Fruit fly (Drosophila melanogaster): ENCODE data around the gene CG42729.

CG42729 gene

DNA sequence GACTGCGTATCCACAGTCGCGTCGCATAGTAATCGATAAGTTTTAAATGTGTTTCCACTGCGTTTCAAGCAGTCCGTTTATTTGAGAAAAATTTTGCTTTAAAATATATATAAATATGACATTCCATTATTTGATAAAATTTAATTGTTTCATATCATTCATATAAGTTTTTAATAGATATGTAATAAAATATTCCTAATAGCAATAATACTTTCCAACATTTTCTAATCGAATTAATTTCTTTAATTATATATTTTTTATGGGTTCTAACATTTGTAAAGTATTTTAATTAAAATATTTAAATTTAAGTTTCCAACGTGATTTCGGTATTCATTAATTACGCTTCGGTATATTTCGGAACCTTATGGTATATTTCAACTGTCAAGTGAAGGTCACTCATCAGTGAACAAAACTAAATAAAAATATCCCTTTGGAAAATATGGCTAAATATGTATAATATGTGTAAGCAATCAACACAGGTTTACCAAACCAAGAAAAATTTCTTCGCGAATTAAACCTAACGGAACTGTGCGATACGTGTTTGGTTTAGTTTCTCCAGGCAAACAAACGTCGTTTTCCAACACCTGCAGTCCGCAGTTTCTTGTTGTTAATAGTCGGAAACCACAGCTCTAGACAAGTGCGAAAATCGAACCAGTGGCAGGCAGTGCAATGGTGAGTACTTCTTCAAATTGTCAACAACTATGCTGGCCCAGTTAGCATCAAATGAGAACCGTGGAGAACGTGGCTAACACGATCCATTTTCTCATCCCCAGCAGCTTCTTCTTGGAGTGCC, 35.9 kb upstream of the CG42729 start, which contains the start of the genes CG7739 and SCCRO (continued):
- no peak for TF ChIP-seq CG12769 (tag; optimal IDR thresholded peaks at IDR 0.05)
- no peak for TF ChIP-seq CG14965 (GFP tag; optimal IDR thresholded peaks at IDR 0.05; ENCODE audit: borderline replicate concordance)
- TF ChIP-seq corto (GFP tag; optimal IDR thresholded peaks at IDR 0.05), result peak; percentile 36
- TF ChIP-seq Xbp1 (GFP tag; optimal IDR thresholded peaks at IDR 0.05), result peak; percentile 71
- no peak for TF ChIP-seq Sox102F (GFP tag; optimal IDR thresholded peaks at IDR 0.05)
- no peak for TF ChIP-seq wek (GFP tag; optimal IDR thresholded peaks at IDR 0.05)
- TF ChIP-seq dan (GFP tag; IDR thresholded peaks at IDR 0.05), result no peak
- TF ChIP-seq z (GFP tag; IDR thresholded peaks at IDR 0.05), result no peak
- peak; percentile 42 for TF ChIP-seq mam (GFP tag; optimal IDR thresholded peaks at IDR 0.05)
- peak; percentile 86 for TF ChIP-seq CG10267 (tag; optimal IDR thresholded peaks at IDR 0.05)
- peak; percentile 49 for TF ChIP-seq Sry-δ (GFP tag; optimal IDR thresholded peaks at IDR 0.05)
- TF ChIP-seq bbx (GFP tag; IDR thresholded peaks at IDR 0.05; ENCODE audit: partially characterized antibody), result peak; percentile 50; the same call in 1 of the 2 replicates
- 0 out of 2 replicates have a peak, but pooled peaks have one; percentile 27 for TF ChIP-seq toy (GFP tag; IDR thresholded peaks at IDR 0.05)
- TF ChIP-seq CG9727 (GFP tag; optimal IDR thresholded peaks at IDR 0.05), result peak; percentile 60
- peak; percentile 42 for TF ChIP-seq Hmr (GFP tag; optimal IDR thresholded peaks at IDR 0.05)
- TF ChIP-seq her (GFP tag; optimal IDR thresholded peaks at IDR 0.05), result peak; percentile 10
- peak; percentile 1 for TF ChIP-seq CG12104 (GFP tag; optimal IDR thresholded peaks at IDR 0.05)
- peak; percentile 5 for TF ChIP-seq CG4820 (GFP tag; optimal IDR thresholded peaks at IDR 0.05)
- TF ChIP-seq CG14441 (GFP tag; IDR thresholded peaks at IDR 0.05), result peak; percentile 71
- TF ChIP-seq ind (GFP tag; optimal IDR thresholded peaks at IDR 0.05), result peak; percentile 57
- peak; percentile 59 for TF ChIP-seq fd3F (GFP tag; optimal IDR thresholded peaks at IDR 0.05)
- TF ChIP-seq D (optimal IDR thresholded peaks at IDR 0.05), result no peak
- no peak for TF ChIP-seq D (GFP tag; optimal IDR thresholded peaks at IDR 0.05)
- TF ChIP-seq CG32772 (GFP tag; IDR thresholded peaks at IDR 0.05), result peak; percentile 58
- peak; percentile 19 for TF ChIP-seq Dad (GFP tag; optimal IDR thresholded peaks at IDR 0.05)
- TF ChIP-seq trh (GFP tag; optimal IDR thresholded peaks at IDR 0.05), result no peak
- peak; percentile 47; the same call in 2 of the 3 replicates for TF ChIP-seq CG16813 (GFP tag; IDR thresholded peaks at IDR 0.05; ENCODE audit: partially characterized antibody)
- no peak for TF ChIP-seq CG12219 (GFP tag; optimal IDR thresholded peaks at IDR 0.05)
- TF ChIP-seq zen (tag; optimal IDR thresholded peaks at IDR 0.05), result peak; percentile 54
- TF ChIP-seq slou (GFP tag; optimal IDR thresholded peaks at IDR 0.05), result no peak
- TF ChIP-seq CG16863 (GFP tag; optimal IDR thresholded peaks at IDR 0.05), result no peak
- TF ChIP-seq CG8388 (GFP tag; optimal IDR thresholded peaks at IDR 0.05), result peak; percentile 58
- no peak for TF ChIP-seq cg (GFP tag; optimal IDR thresholded peaks at IDR 0.05)
- peak; percentile 69 for TF ChIP-seq grau (tag; optimal IDR thresholded peaks at IDR 0.05)
- peak; percentile 53 for TF ChIP-seq CG9215 (GFP tag; IDR thresholded peaks at IDR 0.05)
- TF ChIP-seq E2f2 (GFP tag; IDR thresholded peaks at IDR 0.05), result peak; percentile 52
- peak; percentile 47; the same call in 1 of the 2 replicates for TF ChIP-seq sisA (GFP tag; IDR thresholded peaks at IDR 0.05)
- TF ChIP-seq ara (GFP tag; IDR thresholded peaks at IDR 0.05), result no peak
- no peak for TF ChIP-seq Hey (tag; optimal IDR thresholded peaks at IDR 0.05)
- TF ChIP-seq Dll (GFP tag; IDR thresholded peaks at IDR 0.05; ENCODE audit: partially characterized antibody), result peak; percentile 59; the same call in 2 of the 4 replicates
- TF ChIP-seq hbn (GFP tag; IDR thresholded peaks at IDR 0.05; ENCODE audit: partially characterized antibody), result peak; percentile 34; the same call in 1 of the 2 replicates
- no peak for TF ChIP-seq nau (GFP tag; optimal IDR thresholded peaks at IDR 0.05)
- TF ChIP-seq CG15514 (GFP tag; optimal IDR thresholded peaks at IDR 0.05), result peak; percentile 71
- peak; percentile 66 for TF ChIP-seq Sin3A (optimal IDR thresholded peaks at IDR 0.05)
- no peak for TF ChIP-seq croc (GFP tag; conservative IDR thresholded peaks at IDR 0.05)
- peak; percentile 5 for TF ChIP-seq cato (GFP tag; optimal IDR thresholded peaks at IDR 0.05; ENCODE audit: borderline replicate concordance)
- no peak for TF ChIP-seq prd (optimal IDR thresholded peaks at IDR 0.05)
- peak; percentile 51; the same call in 1 of the 3 replicates for TF ChIP-seq prd (GFP tag; IDR thresholded peaks at IDR 0.05)
- TF ChIP-seq repo (GFP tag; optimal IDR thresholded peaks at IDR 0.05), result no peak

Data from whole organism, embryonic.